Worm (Caenorhabditis elegans): ENCODE measurements around the gene nep-21.

Gene nep-21

ce11 chrV:14193451-14193850 lies 32.8 kb downstream of the nep-21 start, which contains the start of gene atfs-1 (continued):
- TF ChIP-seq skn-1 (tag; optimal IDR thresholded peaks at IDR 0.05), result no peak
- TF ChIP-seq nhr-28 (tag; optimal IDR thresholded peaks at IDR 0.05), result peak; percentile 94
- peak; percentile 98 for TF ChIP-seq nhr-6 (tag; optimal IDR thresholded peaks at IDR 0.05)
- peak; percentile 88 for TF ChIP-seq hmg-1.1 (GFP tag; IDR thresholded peaks at IDR 0.05)
- TF ChIP-seq lin-39 (tag; optimal IDR thresholded peaks at IDR 0.05), result no peak
- TF ChIP-seq lir-3 (tag; optimal IDR thresholded peaks at IDR 0.05), result no peak
- TF ChIP-seq madf-9 (GFP tag; conservative IDR thresholded peaks at IDR 0.05), result 0 out of 2 replicates have a peak, but pooled peaks have one; percentile 38
- TF ChIP-seq nhr-41 (GFP tag; IDR thresholded peaks at IDR 0.05), result peak; percentile 13; the same call in 1 of the 2 replicates
- peak; percentile 59 for TF ChIP-seq T26A8.4 (GFP tag; IDR thresholded peaks at IDR 0.05)
- TF ChIP-seq nhr-77 (tag; optimal IDR thresholded peaks at IDR 0.05), result peak; percentile 69
- TF ChIP-seq ceh-62 (tag; optimal IDR thresholded peaks at IDR 0.05), result no peak
- TF ChIP-seq hif-1 (tag; optimal IDR thresholded peaks at IDR 0.05), result peak in 1 of 2 experiments; percentile 35
- TF ChIP-seq rbr-2 (tag; optimal IDR thresholded peaks at IDR 0.05), result peak; percentile 56
- no peak for TF ChIP-seq daf-12 (tag; optimal IDR thresholded peaks at IDR 0.05)
- TF ChIP-seq daf-16 (GFP tag; optimal IDR thresholded peaks at IDR 0.05), result no peak
- peak; percentile 65 for TF ChIP-seq daf-16 (tag; optimal IDR thresholded peaks at IDR 0.05)
- TF ChIP-seq ZK337.2 (GFP tag; IDR thresholded peaks at IDR 0.05), result no peak
- TF ChIP-seq ZK546.5 (tag; optimal IDR thresholded peaks at IDR 0.05), result no peak
- TF ChIP-seq lin-38 (GFP tag; IDR thresholded peaks at IDR 0.05), result peak; percentile 48
- peak; percentile 62; the same call in 1 of the 2 replicates for TF ChIP-seq lin-1 (GFP tag; IDR thresholded peaks at IDR 0.05)
- no peak for TF ChIP-seq zfp-3 (GFP tag; conservative IDR thresholded peaks at IDR 0.05)
- TF ChIP-seq ztf-11 (tag; optimal IDR thresholded peaks at IDR 0.05), result no peak
- peak; percentile 35 for TF ChIP-seq aha-1 (tag)
- no peak for TF ChIP-seq Y48G9A.11 (GFP tag; IDR thresholded peaks at IDR 0.05)
- no peak for TF ChIP-seq Y105C5A.15 (GFP tag; IDR thresholded peaks at IDR 0.05)
- TF ChIP-seq hlh-11 (tag; optimal IDR thresholded peaks at IDR 0.05), result peak; percentile 92
- peak in 1 of 2 experiments; percentile 75 for TF ChIP-seq unc-62 (GFP tag; optimal IDR thresholded peaks at IDR 0.05 in 1 of 2)
- no peak for TF ChIP-seq unc-62 (tag; optimal IDR thresholded peaks at IDR 0.05)

ce11 chrV:14192870-14193269 lies 33.4 kb downstream of the nep-21 start:
- TF ChIP-seq madf-9 (GFP tag; conservative IDR thresholded peaks at IDR 0.05), result no peak
- TF ChIP-seq nhr-76 (tag; optimal IDR thresholded peaks at IDR 0.05), result no peak
- no peak for TF ChIP-seq madf-5 (GFP tag; IDR thresholded peaks at IDR 0.05)
- TF ChIP-seq daf-19 (GFP tag; conservative IDR thresholded peaks at IDR 0.05), result 0 out of 2 replicates have a peak, but pooled peaks have one; percentile 26
- no peak for TF ChIP-seq hlh-11 (tag; optimal IDR thresholded peaks at IDR 0.05)
- peak; percentile 50 for TF ChIP-seq lin-38 (GFP tag; IDR thresholded peaks at IDR 0.05)
- TF ChIP-seq mep-1 (tag; optimal IDR thresholded peaks at IDR 0.05), result no peak
- no peak for TF ChIP-seq lin-13 (GFP tag; optimal IDR thresholded peaks at IDR 0.05)
- TF ChIP-seq lsy-2 (tag; optimal IDR thresholded peaks at IDR 0.05), result peak in 1 of 2 experiments; percentile 33
- no peak for TF ChIP-seq cey-2 (tag; optimal IDR thresholded peaks at IDR 0.05; ENCODE audit: borderline replicate concordance, insufficient read depth)
- TF ChIP-seq snpc-1.2 (GFP tag; IDR thresholded peaks at IDR 0.05), result 0 out of 2 replicates have a peak, but pooled peaks have one; percentile 25
- TF ChIP-seq dve-1 (tag; optimal IDR thresholded peaks at IDR 0.05; ENCODE audit: insufficient read depth), result no peak
- TF ChIP-seq spr-1 (tag; optimal IDR thresholded peaks at IDR 0.05), result no peak
- TF ChIP-seq duxl-1 (tag; optimal IDR thresholded peaks at IDR 0.05; ENCODE audit: poor library complexity), result no peak
- TF ChIP-seq F37D6.2 (tag; optimal IDR thresholded peaks at IDR 0.05), result no peak
- no peak for TF ChIP-seq daf-16 (GFP tag; optimal IDR thresholded peaks at IDR 0.05)
- no peak for TF ChIP-seq daf-16 (tag; optimal IDR thresholded peaks at IDR 0.05)
- TF ChIP-seq fkh-10 (GFP tag; optimal IDR thresholded peaks at IDR 0.05), result no peak
- TF ChIP-seq ceh-44 (GFP tag; IDR thresholded peaks at IDR 0.05), result no peak
- peak; percentile 52 for TF ChIP-seq F49E8.2 (tag; optimal IDR thresholded peaks at IDR 0.05; ENCODE audit: borderline replicate concordance)
